ENCODE assay signal across 3 worm cellular contexts in the genomic region with DNA sequence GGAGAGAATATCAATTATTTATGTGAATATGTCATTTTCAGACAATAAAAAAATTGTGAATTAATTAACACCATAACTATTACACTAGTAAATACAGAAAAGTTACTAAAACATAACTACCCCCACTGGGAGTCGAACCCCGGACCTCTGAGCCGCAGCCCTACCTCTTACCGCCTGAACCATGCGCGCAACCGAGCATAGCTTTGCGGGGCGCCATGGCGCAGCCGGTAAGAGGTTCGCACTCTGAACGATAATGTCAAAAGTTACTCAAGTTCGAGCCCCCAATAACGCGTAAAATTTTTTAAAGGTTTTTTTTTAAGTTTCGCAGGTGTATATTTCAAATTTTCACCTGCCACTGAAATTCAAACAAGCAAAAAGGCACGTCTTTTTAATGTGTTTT.
TF ChIP-seq lines count a peak whose summit lies in the region.

No protein-coding gene starts in this region.

TF ChIP-seq in whole organism, L1 larva, 84 proteins besides CTCF, POLR2A, EP300 and RAD21:
- TF ChIP-seq efl-1 (optimal IDR thresholded peaks at IDR 0.05; lab: Kevin White, UChicago), result no peak
- peak in 1 of 2 experiments; percentile 28 for TF ChIP-seq efl-1 (GFP tag; optimal IDR thresholded peaks at IDR 0.05 in 1 of 2; lab: Kevin White, UChicago)
- TF ChIP-seq nhr-11 (tag; optimal IDR thresholded peaks at IDR 0.05; lab: Kevin White, UChicago), result no peak
- no peak for TF ChIP-seq snpc-4 (tag; optimal IDR thresholded peaks at IDR 0.05; lab: Kevin White, UChicago)
- TF ChIP-seq nhr-85 (tag; lab: Kevin White, UChicago), result no peak
- TF ChIP-seq nhr-28 (tag; optimal IDR thresholded peaks at IDR 0.05; lab: Kevin White, UChicago), result no peak
- no peak for TF ChIP-seq hlh-17 (GFP tag; optimal IDR thresholded peaks at IDR 0.05; lab: Kevin White, UChicago; ENCODE audit: borderline replicate concordance)
- TF ChIP-seq nhr-19 (GFP tag; conservative IDR thresholded peaks at IDR 0.05; lab: Robert Waterston, UW), result no peak
- TF ChIP-seq lin-13 (GFP tag; optimal IDR thresholded peaks at IDR 0.05; lab: Kevin White, UChicago), result no peak
- no peak for TF ChIP-seq fkh-10 (GFP tag; optimal IDR thresholded peaks at IDR 0.05; lab: Kevin White, UChicago)
- no peak for TF ChIP-seq ceh-8 (GFP tag; optimal IDR thresholded peaks at IDR 0.05; lab: Kevin White, UChicago)
- TF ChIP-seq fkh-8 (tag; optimal IDR thresholded peaks at IDR 0.05; lab: Kevin White, UChicago), result peak; percentile 3
- no peak for TF ChIP-seq isw-1 (GFP tag; IDR thresholded peaks at IDR 0.05; lab: Robert Waterston, UW)
- no peak for TF ChIP-seq unc-86 (tag; optimal IDR thresholded peaks at IDR 0.05; lab: Kevin White, UChicago)
- no peak for TF ChIP-seq hlh-4 (tag; optimal IDR thresholded peaks at IDR 0.05; lab: Kevin White, UChicago)
- TF ChIP-seq pqm-1 (tag; optimal IDR thresholded peaks at IDR 0.05; lab: Kevin White, UChicago), result no peak
- TF ChIP-seq C04F5.9 (tag; optimal IDR thresholded peaks at IDR 0.05; lab: Kevin White, UChicago), result no peak

TF ChIP-seq in whole organism, L4 larva, 104 proteins besides CTCF, POLR2A, EP300 and RAD21:
- peak; percentile 91 for TF ChIP-seq tra-1 (GFP tag; IDR thresholded peaks at IDR 0.05; lab: Robert Waterston, UW)
- TF ChIP-seq nhr-11 (tag; optimal IDR thresholded peaks at IDR 0.05; lab: Kevin White, UChicago), result no peak
- no peak for TF ChIP-seq hmg-1.1 (GFP tag; IDR thresholded peaks at IDR 0.05; lab: Robert Waterston, UW)
- no peak for TF ChIP-seq zfp-3 (GFP tag; conservative IDR thresholded peaks at IDR 0.05; lab: Robert Waterston, UW)
- TF ChIP-seq daf-8 (GFP tag; IDR thresholded peaks at IDR 0.05; lab: Robert Waterston, UW), result no peak
- TF ChIP-seq snpc-4 (tag; optimal IDR thresholded peaks at IDR 0.05; lab: Kevin White, UChicago), result no peak
- 0 out of 2 replicates have a peak, but pooled peaks have one; percentile 24 for TF ChIP-seq madf-9 (GFP tag; conservative IDR thresholded peaks at IDR 0.05; lab: Robert Waterston, UW)
- no peak for TF ChIP-seq mxl-2 (GFP tag; conservative IDR thresholded peaks at IDR 0.05; lab: Robert Waterston, UW)
- TF ChIP-seq mes-2 (tag; optimal IDR thresholded peaks at IDR 0.05; lab: Kevin White, UChicago; ENCODE audit: poor library complexity, severe bottlenecking), result no peak
- no peak for TF ChIP-seq aly-2 (tag; optimal IDR thresholded peaks at IDR 0.05; lab: Kevin White, UChicago)
- TF ChIP-seq gei-8 (GFP tag; optimal IDR thresholded peaks at IDR 0.05; lab: Kevin White, UChicago), result no peak
- no peak for TF ChIP-seq lin-29 (GFP tag; IDR thresholded peaks at IDR 0.05; lab: Robert Waterston, UW)
- TF ChIP-seq unc-62 (GFP tag; optimal IDR thresholded peaks at IDR 0.05 in 1 of 2; lab: Kevin White, UChicago), result no peak
- no peak for TF ChIP-seq unc-62 (tag; optimal IDR thresholded peaks at IDR 0.05; lab: Kevin White, UChicago)
- 0 out of 2 replicates have a peak, but pooled peaks have one; percentile 50 for TF ChIP-seq Y48G9A.11 (GFP tag; IDR thresholded peaks at IDR 0.05; lab: Robert Waterston, UW)
- TF ChIP-seq set-16 (GFP tag; IDR thresholded peaks at IDR 0.05; lab: Robert Waterston, UW), result peak; percentile 52; the same call in 1 of the 2 replicates
- TF ChIP-seq nhr-41 (GFP tag; IDR thresholded peaks at IDR 0.05; lab: Robert Waterston, UW), result no peak
- TF ChIP-seq mxl-3 (GFP tag; optimal IDR thresholded peaks at IDR 0.05; lab: Kevin White, UChicago), result no peak
- no peak for TF ChIP-seq F10B5.3 (tag; optimal IDR thresholded peaks at IDR 0.05; lab: Kevin White, UChicago)
- TF ChIP-seq egl-27 (tag; optimal IDR thresholded peaks at IDR 0.05; lab: Kevin White, UChicago), result no peak
- peak; percentile 62 for TF ChIP-seq aha-1 (tag; lab: Kevin White, UChicago)
- peak; percentile 24 for TF ChIP-seq lin-13 (GFP tag; optimal IDR thresholded peaks at IDR 0.05; lab: Kevin White, UChicago)
- no peak for TF ChIP-seq daf-19 (GFP tag; conservative IDR thresholded peaks at IDR 0.05; lab: Robert Waterston, UW)
- no peak for TF ChIP-seq zip-2 (tag; optimal IDR thresholded peaks at IDR 0.05; lab: Kevin White, UChicago)
- TF ChIP-seq zag-1 (tag; optimal IDR thresholded peaks at IDR 0.05; lab: Kevin White, UChicago), result no peak
- no peak for TF ChIP-seq ceh-32 (tag; optimal IDR thresholded peaks at IDR 0.05; lab: Kevin White, UChicago; ENCODE audit: poor library complexity)
- TF ChIP-seq dve-1 (tag; optimal IDR thresholded peaks at IDR 0.05; lab: Kevin White, UChicago; ENCODE audit: insufficient read depth), result no peak

TF ChIP-seq in whole organism, young adult, 124 proteins besides CTCF, POLR2A, EP300 and RAD21:
- no peak for TF ChIP-seq ceh-100 (GFP tag; IDR thresholded peaks at IDR 0.05; lab: Robert Waterston, UW)
- TF ChIP-seq ceh-58 (GFP tag; IDR thresholded peaks at IDR 0.05; lab: Robert Waterston, UW), result no peak
- TF ChIP-seq mcd-1 (GFP tag; IDR thresholded peaks at IDR 0.05; lab: Robert Waterston, UW), result 0 out of 2 replicates have a peak, but pooled peaks have one; percentile 23
- no peak for TF ChIP-seq tbx-9 (tag; optimal IDR thresholded peaks at IDR 0.05; lab: Kevin White, UChicago; ENCODE audit: borderline replicate concordance)
- TF ChIP-seq tbp1 (GFP tag; optimal IDR thresholded peaks at IDR 0.05; lab: Kevin White, UChicago), result peak; percentile 0
- peak; percentile 61 for TF ChIP-seq zfh-2 (GFP tag; conservative IDR thresholded peaks at IDR 0.05; lab: Robert Waterston, UW)
- no peak for TF ChIP-seq rpc-1 (optimal IDR thresholded peaks at IDR 0.05; lab: Kevin White, UChicago)
- no peak for TF ChIP-seq rpc-1 (tag; optimal IDR thresholded peaks at IDR 0.05; lab: Kevin White, UChicago)
